Worm (Caenorhabditis elegans) whole organism, L3 larva: ENCODE results near the gene Y45F10C.4.

ENCODE experiments used
- R02D3.7 ChIP-seq: fragments of 150-350 bp; optimal IDR thresholded peaks from 2 replicates; lab custom pipeline; 2014; ENCODE audit warnings: missing biosample characterization, missing genetic modification characterization
- ZK546.5 ChIP-seq: sonication (generic microtip); optimal IDR thresholded peaks from 2 replicates; lab custom pipeline; 2017; ENCODE audit warnings: missing biosample characterization, missing genetic modification characterization
- aly-2 ChIP-seq: fragments of 150-350 bp; optimal IDR thresholded peaks from 2 replicates; lab custom pipeline; 2014; ENCODE audit warnings: missing biosample characterization, missing genetic modification characterization
- ceh-16 ChIP-seq: sonication (generic microtip); optimal IDR thresholded peaks from 2 replicates; lab custom pipeline; 2017; ENCODE audit warnings: missing biosample characterization, missing genetic modification characterization
- ceh-28 ChIP-seq: fragments of 150-350 bp; optimal IDR thresholded peaks from 2 replicates; lab custom pipeline; 2014; ENCODE audit warnings: missing biosample characterization, missing genetic modification reagents, missing genetic modification characterization
- ceh-82 ChIP-seq: fragments of 150-350 bp; optimal IDR thresholded peaks from 2 replicates; lab custom pipeline; 2014; ENCODE audit warnings: missing biosample characterization, missing genetic modification characterization
- ceh-9 ChIP-seq: sonication (generic microtip); optimal IDR thresholded peaks from 2 replicates; lab custom pipeline; 2018; ENCODE audit warnings: missing biosample characterization, missing genetic modification characterization
- daf-12 ChIP-seq: fragments of 150-350 bp; optimal IDR thresholded peaks from 2 replicates; lab custom pipeline; 2014; ENCODE audit warnings: missing biosample characterization, missing genetic modification reagents, missing genetic modification characterization
- egl-27 ChIP-seq: sonication (generic microtip); optimal IDR thresholded peaks from 4 replicates; lab custom pipeline; 2017; ENCODE audit warnings: missing biosample characterization, missing genetic modification reagents, missing genetic modification characterization
- egl-5 ChIP-seq: fragments of 150-350 bp; optimal IDR thresholded peaks from 2 replicates; lab custom pipeline; 2017; ENCODE audit warnings: missing biosample characterization, missing genetic modification reagents, missing genetic modification characterization, inconsistent platforms
- elt-1 ChIP-seq: fragments of 150-350 bp; optimal IDR thresholded peaks from 2 replicates; lab custom pipeline; 2014; ENCODE audit warnings: missing biosample characterization, missing genetic modification characterization
- elt-2 ChIP-seq: sonication (generic microtip); optimal IDR thresholded peaks from 2 replicates; lab custom pipeline; 2016; ENCODE audit warnings: missing genetic modification reagents, mild to moderate bottlenecking, missing genetic modification characterization, missing compliant biosample characterization
- elt-3 ChIP-seq, 3 experiments: fragments of 150-350 bp in 1 of 3; sonication (generic microtip) in 2 of 3; optimal IDR thresholded peaks; 2 replicates in 2 of 3; 4 replicates in 1 of 3; lab custom pipeline; 2014 to 2017; ENCODE audit warnings: missing biosample characterization in 3 of 3, missing genetic modification characterization in 3 of 3
- eor-1 ChIP-seq, 2 experiments: fragments of 150-350 bp; optimal IDR thresholded peaks; 2 replicates each; lab custom pipeline; 2014 to 2018; ENCODE audit warnings: missing biosample characterization in 2 of 2, missing genetic modification characterization in 2 of 2
- fkh-10 ChIP-seq: sonication (generic microtip); optimal IDR thresholded peaks from 2 replicates; lab custom pipeline; 2017; ENCODE audit warnings: missing biosample characterization, missing genetic modification reagents, missing genetic modification characterization
- fkh-2 ChIP-seq: fragments of 150-350 bp; optimal IDR thresholded peaks from 2 replicates; lab custom pipeline; 2014; ENCODE audit warnings: missing biosample characterization, missing genetic modification reagents, missing genetic modification characterization
- fos-1 ChIP-seq: fragments of 150-350 bp; optimal IDR thresholded peaks from 2 replicates; lab custom pipeline; 2014; ENCODE audit warnings: missing biosample characterization, missing genetic modification characterization
- hmg-11 ChIP-seq: sonication (generic microtip); optimal IDR thresholded peaks from 2 replicates; lab custom pipeline; 2016; ENCODE audit warnings: missing genetic modification characterization, missing compliant biosample characterization
- jun-1 ChIP-seq: fragments of 150-350 bp; optimal IDR thresholded peaks from 2 replicates; lab custom pipeline; 2014; ENCODE audit warnings: missing biosample characterization, missing genetic modification reagents, missing genetic modification characterization
- lin-15B ChIP-seq: fragments of 150-350 bp; optimal IDR thresholded peaks from 2 replicates; lab custom pipeline; 2014; ENCODE audit warnings: missing biosample characterization, missing genetic modification characterization
- lin-39 ChIP-seq: fragments of 150-350 bp; optimal IDR thresholded peaks from 2 replicates; lab custom pipeline; 2018; ENCODE audit warnings: missing biosample characterization, missing genetic modification reagents, missing genetic modification characterization
- lsy-12 ChIP-seq: sonication (generic microtip); optimal IDR thresholded peaks from 2 replicates; lab custom pipeline; 2016; ENCODE audit warnings: mild to moderate bottlenecking, missing genetic modification characterization, missing compliant biosample characterization
- mdl-1 ChIP-seq: fragments of 150-350 bp; optimal IDR thresholded peaks from 2 replicates; lab custom pipeline; 2014; ENCODE audit warnings: missing biosample characterization, missing genetic modification characterization
- mml-1 ChIP-seq: fragments of 150-350 bp; sonication (generic microtip); optimal IDR thresholded peaks from 3 replicates; lab custom pipeline; 2014; ENCODE audit warnings: missing biosample characterization, missing genetic modification characterization
- nfya-1 ChIP-seq: sonication (generic microtip); optimal IDR thresholded peaks from 2 replicates; lab custom pipeline; 2017; ENCODE audit warnings: missing genetic modification characterization, mild to moderate bottlenecking, missing compliant biosample characterization, antibody characterized with exemption, moderate library complexity; ENCODE audit not compliant: insufficient read depth
- nhr-11 ChIP-seq: fragments of 150-350 bp; optimal IDR thresholded peaks from 2 replicates; lab custom pipeline; 2014; ENCODE audit warnings: missing biosample characterization, missing genetic modification characterization
- nhr-12 ChIP-seq: fragments of 150-350 bp; optimal IDR thresholded peaks from 2 replicates; lab custom pipeline; 2014; ENCODE audit warnings: missing biosample characterization, missing genetic modification characterization
- nhr-23 ChIP-seq: fragments of 150-350 bp; optimal IDR thresholded peaks from 2 replicates; lab custom pipeline; 2014; ENCODE audit warnings: missing biosample characterization, missing genetic modification reagents, missing genetic modification characterization
- nhr-237 ChIP-seq: fragments of 150-350 bp; optimal IDR thresholded peaks from 2 replicates; lab custom pipeline; 2014; ENCODE audit warnings: missing biosample characterization, missing genetic modification characterization
- nhr-25 ChIP-seq: sonication (generic microtip); optimal IDR thresholded peaks from 2 replicates; lab custom pipeline; 2017; ENCODE audit warnings: missing biosample characterization, missing genetic modification characterization
- nhr-43 ChIP-seq: sonication (generic microtip); optimal IDR thresholded peaks from 2 replicates; lab custom pipeline; 2016; ENCODE audit warnings: mild to moderate bottlenecking, missing genetic modification characterization, missing compliant biosample characterization; ENCODE audit not compliant: poor library complexity, severe bottlenecking
- nhr-67 ChIP-seq: fragments of 150-350 bp; optimal IDR thresholded peaks from 2 replicates; lab custom pipeline; 2014; ENCODE audit warnings: missing biosample characterization, missing genetic modification characterization
- nhr-76 ChIP-seq: fragments of 150-350 bp; sonication (generic microtip); optimal IDR thresholded peaks from 5 replicates; lab custom pipeline; 2014; ENCODE audit warnings: missing biosample characterization, missing genetic modification characterization
- nhr-77 ChIP-seq: fragments of 150-350 bp; optimal IDR thresholded peaks from 2 replicates; lab custom pipeline; 2014; ENCODE audit warnings: missing biosample characterization, missing genetic modification characterization
- pqm-1 ChIP-seq: fragments of 150-350 bp; optimal IDR thresholded peaks from 2 replicates; lab custom pipeline; 2017; ENCODE audit warnings: missing biosample characterization, missing genetic modification characterization, inconsistent platforms
- sea-2 ChIP-seq: fragments of 150-350 bp; sonication (generic microtip); optimal IDR thresholded peaks from 4 replicates; lab custom pipeline; 2014; ENCODE audit warnings: missing biosample characterization, missing genetic modification reagents, missing genetic modification characterization
- skn-1 ChIP-seq: fragments of 150-350 bp; optimal IDR thresholded peaks from 2 replicates; lab custom pipeline; 2014; ENCODE audit warnings: missing biosample characterization, missing genetic modification characterization
- snpc-4 ChIP-seq: fragments of 150-350 bp; optimal IDR thresholded peaks from 2 replicates; lab custom pipeline; 2014; ENCODE audit warnings: missing biosample characterization, missing genetic modification characterization
- tbx-2 ChIP-seq: sonication (generic microtip); optimal IDR thresholded peaks from 2 replicates; lab custom pipeline; 2016; ENCODE audit warnings: mild to moderate bottlenecking, missing genetic modification characterization, missing compliant biosample characterization
- unc-62 ChIP-seq: fragments of 150-350 bp; sonication (generic microtip); optimal IDR thresholded peaks from 4 replicates; lab custom pipeline; 2014; ENCODE audit warnings: missing biosample characterization, missing genetic modification reagents, missing genetic modification characterization
- zag-1 ChIP-seq: fragments of 150-350 bp; optimal IDR thresholded peaks from 2 replicates; lab custom pipeline; 2014; ENCODE audit warnings: missing biosample characterization, missing genetic modification characterization
- ztf-4 ChIP-seq: fragments of 150-350 bp; optimal IDR thresholded peaks from 2 replicates; lab custom pipeline; 2014; ENCODE audit warnings: missing biosample characterization, missing genetic modification characterization

Gene Y45F10C.4

DNA sequence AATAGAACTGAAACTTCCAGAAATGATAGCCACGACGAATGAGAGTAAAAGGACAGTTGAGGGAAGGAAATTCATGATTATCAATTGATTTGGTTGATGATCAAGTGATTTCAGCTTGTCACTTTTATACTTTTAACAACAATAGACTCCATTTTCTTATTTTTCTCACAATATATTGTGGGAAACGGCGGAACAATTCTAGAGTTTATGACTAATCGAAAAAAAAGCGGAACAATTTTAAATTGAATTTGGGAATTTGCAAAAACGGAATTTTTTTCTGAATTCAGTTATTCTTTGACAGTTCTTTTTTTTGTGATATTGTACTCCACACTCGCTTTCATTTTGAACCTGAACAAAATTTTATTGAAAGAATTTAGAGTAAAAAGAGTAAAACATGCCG lies at the start of gene Y45F10C.4:
Gene Y45F10C.4, minus strand, starts transcription at position 101 of the 400 bp plus-strand sequence.
- no peak for TF ChIP-seq elt-1 (tag; lab: Kevin White, UChicago)
- TF ChIP-seq egl-27 (tag; lab: Kevin White, UChicago): no peak
- no peak for TF ChIP-seq daf-12
- no peak for TF ChIP-seq mml-1
- no peak for TF ChIP-seq nhr-43
- TF ChIP-seq, all 47 proteins: peak for 0

DNA sequence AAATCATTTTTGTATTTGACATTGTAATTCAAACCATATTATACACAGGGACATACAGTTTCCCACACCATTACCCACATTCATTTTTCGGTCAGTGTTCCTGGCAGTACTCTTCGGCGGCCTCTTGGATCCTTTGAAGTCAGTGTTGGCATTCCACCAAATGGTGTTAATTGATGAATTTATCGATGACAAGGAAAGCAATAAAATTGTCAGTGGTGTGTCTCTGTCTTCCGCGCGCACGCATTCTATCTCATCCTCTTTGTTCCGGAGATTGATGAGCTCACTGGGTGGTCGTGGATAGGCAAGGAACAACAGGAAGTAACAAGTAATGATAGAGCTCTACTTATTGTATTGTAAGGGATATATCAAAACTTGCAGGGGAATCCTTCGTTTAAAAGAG lies 46.4 kb upstream of the Y45F10C.4 start:
- no peak for TF ChIP-seq lsy-12 (tag; lab: Kevin White, UChicago)
- no peak for TF ChIP-seq nfya-1 (tag; lab: Kevin White, UChicago)
- no peak for TF ChIP-seq nhr-12
- no peak for TF ChIP-seq sea-2 (GFP tag; lab: Kevin White, UChicago)

DNA sequence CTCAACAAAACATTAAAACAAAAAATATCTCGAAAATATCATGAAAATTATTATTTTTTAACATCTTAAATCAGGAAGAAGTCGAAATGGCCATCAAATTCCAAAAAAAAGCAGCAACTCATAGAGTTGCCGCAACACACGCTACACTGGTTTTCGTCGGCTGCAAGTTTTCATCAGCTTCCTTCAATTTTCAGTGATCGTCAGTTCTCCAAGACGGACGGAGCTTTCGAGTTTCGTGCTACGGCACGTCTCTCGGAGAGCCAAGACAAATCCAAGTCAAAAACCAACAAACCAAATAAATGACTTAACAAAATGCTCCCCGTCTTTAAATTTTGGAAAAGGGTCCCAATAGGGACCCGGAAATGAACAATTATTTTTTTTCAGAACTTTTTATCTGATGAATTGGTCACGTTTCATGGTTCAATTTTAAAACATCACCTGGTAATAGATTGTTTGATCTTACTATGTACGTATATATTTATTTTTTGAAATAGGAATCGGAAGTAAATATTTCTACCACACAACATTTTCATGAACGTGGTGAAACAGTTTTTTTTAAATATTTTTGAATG lies 45.2 kb upstream of the Y45F10C.4 start:
- no peak for TF ChIP-seq egl-27 (tag; lab: Kevin White, UChicago)
- peak; percentile 33 for TF ChIP-seq snpc-4 (tag; lab: Kevin White, UChicago)
- no peak for TF ChIP-seq elt-1 (tag; lab: Kevin White, UChicago)
- TF ChIP-seq, all 47 proteins: peak for 1

DNA sequence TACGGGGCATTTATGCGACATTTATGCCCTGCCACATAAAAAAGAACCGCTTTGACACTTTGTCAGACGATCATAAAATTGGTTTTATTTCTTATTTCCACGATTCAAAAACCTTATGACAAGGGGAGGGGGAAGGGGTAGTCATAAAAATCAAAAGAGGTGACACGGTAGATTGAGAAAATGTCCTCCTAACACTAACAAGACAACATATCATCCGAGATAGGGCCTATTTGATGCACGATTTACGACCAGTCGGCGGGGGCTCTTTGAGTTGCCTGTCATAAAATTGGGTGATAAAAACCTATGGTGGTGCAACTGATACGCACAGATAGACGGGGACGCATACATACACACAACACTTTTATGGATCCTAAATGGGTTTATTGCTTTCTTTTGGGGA lies 43.9 kb upstream of the Y45F10C.4 start:
- no peak for TF ChIP-seq nhr-76
- TF ChIP-seq elt-2 (tag; lab: Kevin White, UChicago): peak; percentile 97
- peak; percentile 88 for TF ChIP-seq pqm-1 (tag; lab: Kevin White, UChicago)
- TF ChIP-seq, all 47 proteins: peak for 2

DNA sequence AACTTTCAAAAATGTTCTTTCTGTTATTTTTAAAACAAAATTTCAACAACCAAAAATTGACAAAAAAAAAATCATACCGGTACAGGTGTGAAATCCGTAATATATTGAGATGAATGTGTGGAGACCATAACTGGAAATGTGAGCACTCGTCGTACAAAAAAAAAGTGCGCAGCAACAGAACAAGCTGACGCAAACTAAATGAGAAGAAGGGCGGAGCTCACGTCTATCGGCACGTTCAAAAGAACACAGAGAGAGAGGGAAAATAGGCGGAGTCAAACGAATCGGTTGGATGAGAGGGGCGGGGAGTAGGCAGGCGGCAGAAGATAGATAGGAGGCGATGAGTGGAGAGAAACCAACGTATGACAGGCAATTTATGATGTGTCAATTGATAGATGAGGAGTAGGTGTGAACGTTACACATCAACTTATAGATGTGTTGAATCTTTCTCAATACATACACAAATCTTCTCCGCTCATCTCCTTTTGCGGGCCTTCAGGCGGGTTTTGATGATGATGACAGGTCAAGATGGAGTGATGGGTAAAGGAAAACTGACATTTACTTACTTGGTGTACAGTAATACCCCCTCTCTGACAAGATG lies 39.9 kb upstream of the Y45F10C.4 start, which contains the start of gene tlp-1:
Gene tlp-1, minus strand, starts transcription at position 255 of the 598 bp plus-strand sequence.
- TF ChIP-seq eor-1 (tag; optimal IDR thresholded peaks at IDR 0.05; lab: Kevin White, UChicago) (no peak), nhr-43 (peak; percentile 68), jun-1 (tag; lab: Kevin White, UChicago) (no peak), nfya-1 (tag; lab: Kevin White, UChicago) (peak; percentile 98), ceh-82 (tag; lab: Kevin White, UChicago) (no peak), nhr-237 (no peak), snpc-4 (tag; lab: Kevin White, UChicago) (no peak), tbx-2 (tag; lab: Kevin White, UChicago) (no peak), nhr-12 (no peak), unc-62 (peak; percentile 94), ztf-4 (tag; lab: Kevin White, UChicago) (no peak), sea-2 (GFP tag; lab: Kevin White, UChicago) (no peak), egl-5 (tag; lab: Kevin White, UChicago) (peak; percentile 43), lin-15B (tag; lab: Kevin White, UChicago) (no peak), egl-27 (tag; lab: Kevin White, UChicago) (no peak), nhr-76 (no peak), fkh-2 (tag; lab: Kevin White, UChicago) (no peak), mml-1 (no peak), pqm-1 (tag; lab: Kevin White, UChicago) (no peak), nhr-23 (tag; lab: Kevin White, UChicago) (no peak), ceh-28 (peak; percentile 31), hmg-11 (tag; lab: Kevin White, UChicago) (peak; percentile 22), lsy-12 (tag; lab: Kevin White, UChicago) (no peak), lin-39 (peak; percentile 86), ceh-16 (tag; lab: Kevin White, UChicago) (peak; percentile 58), fkh-10 (GFP tag; lab: Kevin White, UChicago) (no peak), fos-1 (tag; lab: Kevin White, UChicago) (no peak), aly-2 (no peak), mdl-1 (no peak), nhr-67 (tag; lab: Kevin White, UChicago) (no peak), zag-1 (tag; lab: Kevin White, UChicago) (no peak), elt-1 (tag; lab: Kevin White, UChicago) (peak; percentile 69), nhr-77 (tag; lab: Kevin White, UChicago) (no peak), elt-3 (tag; optimal IDR thresholded peaks at IDR 0.05; lab: Kevin White, UChicago) (no peak), skn-1 (tag; lab: Kevin White, UChicago) (no peak), R02D3.7 (tag; lab: Kevin White, UChicago) (no peak), elt-2 (tag; lab: Kevin White, UChicago) (peak; percentile 6), nhr-11 (tag; lab: Kevin White, UChicago) (no peak), daf-12 (no peak), ZK546.5 (tag; lab: Kevin White, UChicago) (no peak), ceh-9 (tag; lab: Kevin White, UChicago) (no peak), nhr-25 (tag; lab: Kevin White, UChicago) (peak; percentile 79)
